Worm (Caenorhabditis elegans): ENCODE data around the gene hsp-17.

DNA sequence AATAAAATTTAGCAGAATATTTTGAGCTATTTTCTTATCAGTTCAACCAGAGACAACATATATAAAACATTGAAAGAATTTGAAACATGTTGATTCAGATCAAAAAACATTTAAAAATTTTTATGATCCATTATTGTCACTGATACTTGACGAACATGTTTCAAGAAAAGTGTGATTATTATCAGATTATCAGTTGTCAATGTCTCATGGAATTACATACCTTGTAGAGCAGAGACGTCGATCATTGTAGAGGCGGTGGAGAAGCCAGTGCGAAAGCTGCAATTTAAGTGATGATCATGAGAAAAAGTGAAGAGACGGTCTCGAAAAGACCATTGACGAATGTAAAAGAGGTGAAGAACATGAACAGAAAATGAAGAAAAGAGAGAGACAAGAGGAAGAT is 16.7 kb upstream of the hsp-17 start, which contains the start of gene F52E1.9:
- no peak for TF ChIP-seq W03F9.2 (tag; optimal IDR thresholded peaks at IDR 0.05)
- TF ChIP-seq dao-5 (tag; optimal IDR thresholded peaks at IDR 0.05), result no peak
